Fruit fly (Drosophila melanogaster) whole organism, embryonic: Measurements from ENCODE around the gene mad2.

ENCODE experiments used
- Asciz ChIP-seq: fragments of 200-800 bp; sonication (Bioruptor generic); optimal IDR thresholded peaks from 2 replicates; lab custom pipeline; 2017; ENCODE audit warnings: missing biosample characterization, mild to moderate bottlenecking, missing genetic modification characterization, missing genetic modification reagents
- C15 ChIP-seq: fragments of 200-800 bp; sonication (Bioruptor generic); IDR thresholded peaks from 3 replicates; pipeline ENCODE4 v1.3.6; 2022; ENCODE audit warnings: missing biosample characterization, missing genetic modification characterization
- CG10979 ChIP-seq: fragments of 200-800 bp; sonication (Bioruptor generic); optimal IDR thresholded peaks from 2 replicates; lab custom pipeline; 2018; ENCODE audit warnings: missing biosample characterization, mild to moderate bottlenecking, missing genetic modification characterization, moderate library complexity
- CG11247 ChIP-seq: fragments of 200-800 bp; sonication (Bioruptor generic); IDR thresholded peaks from 2 replicates; pipeline ENCODE4 v1.3.6; 2022; ENCODE audit warnings: missing biosample characterization, missing genetic modification characterization
- CG11504 ChIP-seq: fragments of 200-800 bp; sonication (Bioruptor generic); optimal IDR thresholded peaks from 3 replicates; lab custom pipeline; 2019; ENCODE audit warnings: missing biosample characterization, mild to moderate bottlenecking, missing genetic modification characterization, moderate library complexity
- CG12659 ChIP-seq: fragments of 200-800 bp; sonication (Bioruptor generic); optimal IDR thresholded peaks from 3 replicates; lab custom pipeline; 2017; ENCODE audit warnings: mild to moderate bottlenecking, missing biosample characterization, missing genetic modification reagents, missing genetic modification characterization
- CG12942 ChIP-seq: fragments of 200-800 bp; sonication (Bioruptor generic); optimal IDR thresholded peaks from 3 replicates; lab custom pipeline; 2016; ENCODE audit warnings: missing biosample characterization, missing genetic modification characterization
- CG14014 ChIP-seq: fragments of 200-800 bp; sonication (Bioruptor generic); IDR thresholded peaks from 2 replicates; pipeline ENCODE4 v1.3.6; 2022; ENCODE audit warnings: missing biosample characterization, missing genetic modification characterization
- CG15696 ChIP-seq: fragments of 200-800 bp; sonication (Bioruptor generic); optimal IDR thresholded peaks from 2 replicates; lab custom pipeline; 2019; ENCODE audit warnings: missing biosample characterization, mild to moderate bottlenecking, missing genetic modification characterization, moderate library complexity
- CG16863 ChIP-seq: fragments of 200-800 bp; sonication (Bioruptor generic); optimal IDR thresholded peaks from 3 replicates; lab custom pipeline; 2016; ENCODE audit warnings: missing biosample characterization, missing genetic modification characterization
- CG17361 ChIP-seq: fragments of 200-800 bp; sonication (Bioruptor generic); IDR thresholded peaks from 3 replicates; pipeline ENCODE4 v1.3.6; 2022; ENCODE audit warnings: missing biosample characterization, missing genetic modification characterization
- CG17385 ChIP-seq: fragments of 200-800 bp; sonication (Bioruptor generic); optimal IDR thresholded peaks from 3 replicates; lab custom pipeline; 2018; ENCODE audit warnings: missing biosample characterization, mild to moderate bottlenecking, missing genetic modification characterization
- CG1832 ChIP-seq: fragments of 200-800 bp; sonication (Bioruptor generic); optimal IDR thresholded peaks from 2 replicates; lab custom pipeline; 2017; ENCODE audit warnings: missing biosample characterization, mild to moderate bottlenecking, missing genetic modification characterization, inconsistent platforms
- CG2875 ChIP-seq: fragments of 200-800 bp; sonication (Bioruptor generic); optimal IDR thresholded peaks from 2 replicates; lab custom pipeline; 2017; ENCODE audit warnings: missing biosample characterization, mild to moderate bottlenecking, missing genetic modification characterization, missing genetic modification reagents
- CG3407 ChIP-seq: fragments of 200-800 bp; sonication (Bioruptor generic); optimal IDR thresholded peaks from 2 replicates; lab custom pipeline; 2018; ENCODE audit warnings: missing biosample characterization, mild to moderate bottlenecking, missing genetic modification characterization
- CG34376 ChIP-seq: fragments of 200-800 bp; sonication (Bioruptor generic); optimal IDR thresholded peaks from 2 replicates; lab custom pipeline; 2018; ENCODE audit warnings: missing biosample characterization, mild to moderate bottlenecking, missing genetic modification characterization
- CG3847 ChIP-seq: fragments of 200-800 bp; sonication (Bioruptor generic); IDR thresholded peaks from 2 replicates; pipeline ENCODE4 v1.3.6; 2022; ENCODE audit warnings: missing biosample characterization, missing genetic modification characterization
- CG6683 ChIP-seq: fragments of 200-800 bp; sonication (Bioruptor generic); optimal IDR thresholded peaks from 2 replicates; lab custom pipeline; 2017; ENCODE audit warnings: missing biosample characterization, mild to moderate bottlenecking, missing genetic modification characterization, missing genetic modification reagents
- CG8388 ChIP-seq: fragments of 200-800 bp; sonication (Bioruptor generic); optimal IDR thresholded peaks from 2 replicates; lab custom pipeline; 2019; ENCODE audit warnings: missing biosample characterization, mild to moderate bottlenecking, missing genetic modification characterization, moderate library complexity
- CG9609 ChIP-seq: fragments of 200-800 bp; sonication (Bioruptor generic); optimal IDR thresholded peaks from 3 replicates; lab custom pipeline; 2016; ENCODE audit warnings: missing biosample characterization, missing genetic modification characterization
- CHES-1-like ChIP-seq: fragments of 200-800 bp; sonication (Bioruptor generic); optimal IDR thresholded peaks from 2 replicates; lab custom pipeline; 2016; ENCODE audit warnings: missing biosample characterization, missing genetic modification characterization
- CkIIα-i1 ChIP-seq: fragments of 200-800 bp; sonication (Bioruptor generic); IDR thresholded peaks from 2 replicates; pipeline ENCODE4 v1.3.6; 2022; ENCODE audit warnings: missing biosample characterization, missing genetic modification characterization
- CoRest ChIP-seq: fragments of 200-800 bp; sonication (Bioruptor generic); optimal IDR thresholded peaks from 3 replicates; lab custom pipeline; 2018; ENCODE audit warnings: missing biosample characterization, mild to moderate bottlenecking, missing genetic modification characterization, moderate library complexity
- D19A ChIP-seq: fragments of 200-800 bp; optimal IDR thresholded peaks from 3 replicates; lab custom pipeline; 2019; ENCODE audit warnings: missing biosample characterization, mild to moderate bottlenecking, missing genetic modification characterization, moderate library complexity
- Dip2 ChIP-seq: fragments of 200-800 bp; sonication (Bioruptor generic); IDR thresholded peaks from 2 replicates; pipeline ENCODE4 v1.3.6; 2022; ENCODE audit warnings: missing biosample characterization, missing genetic modification characterization
- Hand ChIP-seq: fragments of 200-800 bp; sonication (Bioruptor generic); optimal IDR thresholded peaks from 2 replicates; lab custom pipeline; 2017; ENCODE audit warnings: mild to moderate bottlenecking, missing biosample characterization, missing genetic modification reagents, missing genetic modification characterization
- Hr39 ChIP-seq: fragments of >200 bp; optimal IDR thresholded peaks from 2 replicates; lab custom pipeline; 2017
- MTF-1 ChIP-seq: fragments of 200-800 bp; sonication (Bioruptor generic); optimal IDR thresholded peaks from 2 replicates; lab custom pipeline; 2018; ENCODE audit warnings: missing biosample characterization, mild to moderate bottlenecking, missing genetic modification characterization, borderline replicate concordance
- NC2β ChIP-seq: fragments of 200-800 bp; sonication (Bioruptor generic); optimal IDR thresholded peaks from 2 replicates; lab custom pipeline; 2016; ENCODE audit warnings: missing biosample characterization, missing genetic modification characterization
- Rx ChIP-seq: fragments of 200-800 bp; sonication (Bioruptor generic); IDR thresholded peaks from 2 replicates; pipeline ENCODE4 v1.3.6; 2022; ENCODE audit warnings: missing biosample characterization, missing genetic modification characterization
- YL-1 ChIP-seq: fragments of 200-800 bp; sonication (Bioruptor generic); optimal IDR thresholded peaks from 3 replicates; lab custom pipeline; 2017; ENCODE audit warnings: missing biosample characterization, mild to moderate bottlenecking, missing genetic modification characterization
- bbx ChIP-seq: fragments of 200-800 bp; sonication (Bioruptor generic); IDR thresholded peaks from 2 replicates; pipeline ENCODE4 v1.3.6; 2022; ENCODE audit warnings: missing biosample characterization, missing genetic modification characterization; ENCODE audit not compliant: partially characterized antibody
- bowl ChIP-seq: fragments of 200-800 bp; sonication (Bioruptor generic); IDR thresholded peaks from 2 replicates; pipeline ENCODE4 v1.3.6; 2022; ENCODE audit warnings: missing biosample characterization, missing genetic modification characterization
- chinmo ChIP-seq: fragments of 200-800 bp; sonication (Bioruptor generic); IDR thresholded peaks from 4 replicates; pipeline ENCODE4 v1.3.6; 2022; ENCODE audit warnings: missing biosample characterization, missing genetic modification characterization; ENCODE audit not compliant: partially characterized antibody
- crol ChIP-seq: fragments of 200-800 bp; sonication (Bioruptor generic); IDR thresholded peaks from 2 replicates; pipeline ENCODE4 v1.3.6; 2022; ENCODE audit warnings: missing biosample characterization, missing genetic modification characterization
- gcm2 ChIP-seq: fragments of 200-800 bp; sonication (Bioruptor generic); optimal IDR thresholded peaks from 2 replicates; lab custom pipeline; 2016; ENCODE audit warnings: missing biosample characterization, missing genetic modification characterization
- gsb-n ChIP-seq: fragments of 200-800 bp; sonication (Bioruptor generic); optimal IDR thresholded peaks from 3 replicates; lab custom pipeline; 2018; ENCODE audit warnings: missing biosample characterization, mild to moderate bottlenecking, missing genetic modification characterization
- hbn ChIP-seq: fragments of 200-800 bp; sonication (Bioruptor generic); IDR thresholded peaks from 2 replicates; pipeline ENCODE4 v1.3.6; 2022; ENCODE audit warnings: missing biosample characterization, missing genetic modification characterization; ENCODE audit not compliant: partially characterized antibody
- pb ChIP-seq: fragments of 200-800 bp; sonication (Bioruptor generic); optimal IDR thresholded peaks from 3 replicates; lab custom pipeline; 2016; ENCODE audit warnings: missing biosample characterization, missing genetic modification characterization
- pfk ChIP-seq: fragments of 200-800 bp; sonication (Bioruptor generic); optimal IDR thresholded peaks from 2 replicates; lab custom pipeline; 2018; ENCODE audit warnings: missing biosample characterization, mild to moderate bottlenecking, missing genetic modification characterization, moderate library complexity
- psq ChIP-seq: fragments of 200-800 bp; sonication (Bioruptor generic); optimal IDR thresholded peaks from 2 replicates; lab custom pipeline; 2017; ENCODE audit warnings: missing biosample characterization, missing genetic modification characterization
- sna ChIP-seq: fragments of 200-800 bp; sonication (Bioruptor generic); IDR thresholded peaks from 2 replicates; pipeline ENCODE4 v1.3.6; 2022; ENCODE audit warnings: missing biosample characterization, missing genetic modification characterization; ENCODE audit not compliant: partially characterized antibody
- tap ChIP-seq: fragments of 200-800 bp; optimal IDR thresholded peaks from 3 replicates; lab custom pipeline; 2019; ENCODE audit warnings: missing biosample characterization, mild to moderate bottlenecking, missing genetic modification characterization, moderate library complexity
- tio ChIP-seq: fragments of 200-800 bp; sonication (Bioruptor generic); optimal IDR thresholded peaks from 2 replicates; lab custom pipeline; 2017; ENCODE audit warnings: missing biosample characterization, missing genetic modification characterization, inconsistent platforms
- tx ChIP-seq: fragments of 200-800 bp; sonication (Bioruptor generic); optimal IDR thresholded peaks from 2 replicates; lab custom pipeline; 2016; ENCODE audit warnings: missing biosample characterization, missing genetic modification characterization
- usp ChIP-seq: fragments of >200 bp; optimal IDR thresholded peaks from 2 replicates; lab custom pipeline; 2017; ENCODE audit warnings: missing biosample characterization, missing genetic modification characterization
- vfl ChIP-seq: fragments of 200-800 bp; sonication (Bioruptor generic); optimal IDR thresholded peaks from 2 replicates; lab custom pipeline; 2016; ENCODE audit warnings: missing biosample characterization, missing genetic modification characterization
- vnd ChIP-seq: fragments of 200-800 bp; sonication (Bioruptor generic); IDR thresholded peaks from 3 replicates; pipeline ENCODE4 v1.3.6; 2022; ENCODE audit warnings: missing biosample characterization, missing genetic modification characterization; ENCODE audit not compliant: partially characterized antibody
- wek ChIP-seq: fragments of 200-800 bp; sonication (Bioruptor generic); optimal IDR thresholded peaks from 3 replicates; lab custom pipeline; 2018; ENCODE audit warnings: missing biosample characterization, mild to moderate bottlenecking, missing genetic modification characterization, moderate library complexity
- zfh2 ChIP-seq: fragments of 200-800 bp; sonication (Bioruptor generic); optimal IDR thresholded peaks from 2 replicates; lab custom pipeline; 2016; ENCODE audit warnings: missing biosample characterization, missing genetic modification characterization

mad2 gene

DNA sequence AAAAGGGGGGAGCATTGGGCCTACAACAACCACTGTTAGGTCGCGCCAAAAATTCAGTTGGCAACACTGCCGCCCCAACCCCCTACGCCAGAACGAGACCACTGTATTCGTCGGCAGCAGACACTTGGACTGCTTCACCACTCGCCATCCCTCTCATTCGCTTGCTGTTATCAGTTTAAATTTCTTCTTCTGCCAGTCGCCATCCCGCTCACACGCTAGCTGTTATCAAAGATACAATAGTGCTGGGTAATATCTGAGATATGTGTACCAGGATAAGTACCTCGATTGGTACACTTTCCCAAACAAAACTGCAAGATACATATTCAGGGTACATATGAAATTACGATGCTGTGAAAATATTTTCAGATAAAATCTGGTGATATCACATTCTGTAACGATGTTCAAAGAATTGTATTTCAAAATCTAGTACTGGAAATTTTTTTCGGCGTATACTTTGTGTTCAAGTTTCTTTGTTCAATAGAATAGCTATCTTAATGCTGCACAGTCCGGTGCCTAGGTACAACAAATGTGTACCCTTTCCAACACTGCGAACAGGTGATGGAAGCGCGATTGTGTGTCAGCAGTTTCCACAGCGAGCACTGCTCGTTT is 42.0 kb downstream of the mad2 start (continued):
- TF ChIP-seq vnd (no peak), CG34376 (GFP tag; lab: Kevin White, UChicago) (peak; percentile 94), NC2β (peak; percentile 80), CG10979 (tag; lab: Kevin White, UChicago) (peak; percentile 80), gsb-n (tag; lab: Kevin White, UChicago) (no peak), usp (GFP tag; lab: Kevin White, UChicago) (no peak), tap (tag; lab: Kevin White, UChicago) (no peak), hbn (no peak), chinmo (peak; percentile 58; the same call in 1 of the 4 replicates), CG3407 (GFP tag; lab: Kevin White, UChicago) (peak; percentile 78), Rx (GFP tag; lab: Robert Waterston, UW) (peak; percentile 47), D19A (tag; lab: Kevin White, UChicago) (no peak), CG11504 (tag; lab: Kevin White, UChicago) (no peak), CoRest (peak; percentile 92), CG14014 (GFP tag; lab: Robert Waterston, UW) (peak; percentile 68), CG15696 (tag; lab: Kevin White, UChicago) (peak; percentile 84), CG11247 (GFP tag; lab: Robert Waterston, UW) (peak; percentile 68), Asciz (GFP tag; lab: Kevin White, UChicago) (no peak), crol (GFP tag; lab: Robert Waterston, UW) (peak; percentile 88), YL-1 (GFP tag; lab: Kevin White, UChicago) (peak; percentile 90), C15 (no peak), gcm2 (GFP tag; lab: Kevin White, UChicago) (peak; percentile 65), CG8388 (GFP tag; lab: Kevin White, UChicago) (peak; percentile 72), CG2875 (GFP tag; lab: Kevin White, UChicago) (peak; percentile 45), zfh2 (peak; percentile 91), Hand (GFP tag; lab: Kevin White, UChicago) (peak; percentile 83), CHES-1-like (GFP tag; lab: Kevin White, UChicago) (peak; percentile 88), pfk (peak; percentile 28), Dip2 (GFP tag; lab: Robert Waterston, UW) (no peak), psq (GFP tag; lab: Kevin White, UChicago) (no peak), vfl (GFP tag; lab: Kevin White, UChicago) (peak; percentile 73), CG17385 (GFP tag; lab: Kevin White, UChicago) (peak; percentile 92), Hr39 (lab: Kevin White, UChicago) (no peak), bowl (GFP tag; lab: Robert Waterston, UW) (no peak), CG6683 (GFP tag; lab: Kevin White, UChicago) (peak; percentile 55), CG12659 (GFP tag; lab: Kevin White, UChicago) (peak; percentile 93), MTF-1 (GFP tag; lab: Kevin White, UChicago) (no peak), bbx (GFP tag; lab: Robert Waterston, UW) (peak; percentile 52), tio (GFP tag; lab: Kevin White, UChicago) (no peak), CG12942 (GFP tag; lab: Kevin White, UChicago) (peak; percentile 59), pb (GFP tag; lab: Kevin White, UChicago) (peak; percentile 68), CG1832 (GFP tag; lab: Kevin White, UChicago) (peak; percentile 98), tx (peak; percentile 88), CkIIα-i1 (no peak), CG3847 (GFP tag; lab: Robert Waterston, UW) (peak; percentile 70), CG17361 (peak; percentile 88), CG16863 (GFP tag; lab: Kevin White, UChicago) (peak; percentile 81), CG9609 (GFP tag; lab: Kevin White, UChicago) (peak; percentile 79), wek (GFP tag; lab: Kevin White, UChicago) (peak; percentile 54), sna (GFP tag; lab: Robert Waterston, UW) (no peak)
